Worm (Caenorhabditis elegans) whole organism, dauer: ENCODE data around the gene M04B2.2.

Source experiments
- unc-62 ChIP-seq: sonication (generic microtip); optimal IDR thresholded peaks from 2 replicates; lab custom pipeline; 2017; ENCODE audit warnings: missing biosample characterization, missing genetic modification reagents, missing genetic modification characterization

Gene M04B2.2

DNA sequence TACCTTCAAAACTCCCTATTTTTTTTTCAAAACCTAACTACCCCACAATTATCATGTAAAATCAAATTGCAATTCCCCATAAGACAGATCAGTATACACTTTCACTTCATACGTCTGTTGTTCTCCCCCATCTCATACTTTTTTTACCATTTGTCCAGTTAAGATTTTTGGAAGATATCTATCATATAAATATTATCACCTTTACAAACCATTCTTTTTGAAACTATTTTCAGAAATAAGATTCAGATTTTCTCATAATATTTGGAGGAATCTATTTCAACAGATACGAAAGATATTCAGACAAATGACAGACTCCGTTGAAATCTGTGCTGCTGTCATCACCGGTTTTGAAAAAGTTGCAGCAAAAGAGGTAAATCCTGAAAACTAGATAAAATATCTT, at the start of gene M04B2.2:
Gene M04B2.2, plus strand, starts transcription at position 301 of the 400 bp plus-strand sequence.
- TF ChIP-seq unc-62 (GFP tag; lab: Kevin White, UChicago) = no peak

DNA sequence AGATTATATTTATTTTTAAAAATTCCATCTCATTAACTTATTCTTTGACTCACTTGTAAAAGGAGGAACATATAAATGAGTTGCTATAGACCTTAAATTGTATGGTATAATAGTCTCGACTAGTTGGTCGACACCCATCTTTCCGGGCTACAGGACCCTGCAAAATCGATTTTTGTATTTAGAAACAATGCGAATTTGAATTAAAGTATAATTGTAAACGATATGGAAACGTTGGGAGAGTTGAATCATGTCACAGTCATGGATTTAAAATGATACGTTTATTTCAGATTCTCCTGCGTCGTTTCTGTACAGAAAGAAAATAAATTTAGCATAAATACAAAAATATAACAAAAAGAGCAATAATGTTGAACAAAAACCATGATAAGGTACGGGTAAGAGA, 48.8 kb upstream of the M04B2.2 start, which contains the start of gene catp-8:
Gene catp-8, minus strand, starts transcription at position 157 of the 400 bp plus-strand sequence.
- TF ChIP-seq unc-62 (GFP tag; lab: Kevin White, UChicago) = no peak

DNA sequence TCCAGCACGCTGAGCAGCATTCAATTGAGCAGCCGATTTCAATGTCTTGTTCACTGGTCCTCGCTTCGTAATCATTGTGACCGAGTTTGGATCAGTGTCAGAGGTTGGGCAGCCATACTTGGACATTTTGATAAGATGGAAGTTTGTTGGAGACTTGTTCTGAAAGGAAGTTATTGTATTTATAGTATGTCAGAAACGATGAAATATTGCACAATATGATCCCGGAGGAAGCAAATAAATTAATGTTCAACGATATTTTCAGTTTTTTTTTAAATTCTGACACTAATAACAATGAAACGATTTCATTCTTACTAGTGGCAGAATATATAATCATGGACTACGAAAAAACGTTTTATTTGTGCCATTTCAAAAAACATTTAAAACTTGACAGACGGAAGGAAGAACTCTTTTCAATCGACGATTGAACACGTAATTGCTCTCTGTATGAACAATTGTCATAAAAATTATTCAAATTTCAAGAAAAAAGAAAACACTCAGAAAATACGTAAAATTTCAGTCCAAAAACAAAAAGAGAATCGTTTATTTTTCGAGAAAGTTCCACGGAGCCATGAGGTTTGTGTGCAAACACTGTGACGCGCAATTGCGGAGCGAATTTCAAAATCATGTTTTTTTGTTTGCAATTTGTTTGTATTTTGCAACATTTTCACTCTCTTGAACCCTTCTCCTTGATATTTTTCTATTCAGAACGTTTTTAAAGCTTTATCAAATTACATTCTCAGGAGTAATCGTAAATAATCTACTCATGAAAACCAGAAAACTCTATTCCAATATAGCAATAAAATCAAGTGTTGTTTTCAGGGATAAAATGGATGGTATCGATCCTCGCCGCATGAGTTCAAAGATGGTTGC, 47.6 kb upstream of the M04B2.2 start, which contains the start of the genes mbf-1 and nse-4:
Gene mbf-1, minus strand, starts transcription at position 343 of the 870 bp plus-strand sequence.
Gene nse-4, plus strand, starts transcription at position 820 of the 870 bp plus-strand sequence.
- TF ChIP-seq unc-62 (GFP tag; lab: Kevin White, UChicago) = no peak

DNA sequence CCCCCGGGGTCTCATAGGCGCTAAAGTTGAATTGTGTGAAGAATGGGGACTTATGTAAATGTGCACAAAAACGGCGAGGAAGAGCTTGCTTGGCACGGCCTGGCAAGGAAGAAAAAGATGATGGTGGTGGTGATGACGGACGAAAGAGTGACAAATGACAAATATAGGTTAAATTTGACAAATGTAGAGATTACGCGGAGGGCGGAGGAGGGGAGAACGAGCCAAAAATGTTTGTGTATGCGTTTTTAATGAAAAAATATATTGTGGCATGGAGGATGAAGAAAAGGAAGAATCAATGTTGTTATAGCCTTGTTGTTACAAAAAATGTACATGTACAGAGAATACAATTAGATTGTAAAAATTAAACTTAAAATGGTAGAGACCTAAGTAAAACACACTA, 41.0 kb upstream of the M04B2.2 start:
- TF ChIP-seq unc-62 (GFP tag; lab: Kevin White, UChicago) = no peak

DNA sequence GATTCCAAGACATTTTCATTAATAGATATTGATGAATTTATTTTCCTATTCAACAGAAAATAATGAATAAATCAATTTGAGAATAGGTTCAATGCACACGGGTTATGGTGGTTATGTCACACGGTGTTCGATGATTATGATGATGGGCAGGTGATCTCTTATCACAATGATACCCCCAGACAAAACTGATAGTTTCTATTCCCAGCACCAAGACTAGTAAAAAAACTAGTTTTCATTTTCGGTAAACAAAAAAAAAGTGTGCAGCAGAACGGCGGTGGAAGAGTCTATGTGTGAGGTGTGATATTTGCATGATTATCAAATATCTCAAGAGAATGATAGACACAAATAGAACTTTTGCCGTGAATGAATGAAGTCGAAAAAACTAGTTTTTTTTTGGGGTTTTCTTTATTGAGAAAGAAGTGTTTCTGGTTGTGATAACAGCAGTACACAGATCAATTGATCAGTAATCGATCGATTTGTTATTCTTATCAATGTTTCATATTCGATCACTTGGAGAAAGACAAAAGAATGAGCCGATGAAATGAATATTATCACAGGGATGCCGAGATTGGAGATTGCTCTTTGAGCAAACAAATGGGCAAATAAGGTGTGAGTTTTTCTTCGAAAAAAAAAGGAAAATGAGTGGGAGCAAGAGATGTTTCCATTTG, 39.8 kb upstream of the M04B2.2 start:
- TF ChIP-seq unc-62 (GFP tag; lab: Kevin White, UChicago) = no peak

- TF ChIP-seq unc-62 (GFP tag; lab: Kevin White, UChicago) = no peak
Measured at ce11 chrIV:11489077-11489476, 38.8 kb upstream of the M04B2.2 start.

- no peak for TF ChIP-seq unc-62 (GFP tag; lab: Kevin White, UChicago)
Measured at ce11 chrIV:11489610-11490339, 38.1 kb upstream of the M04B2.2 start.

- TF ChIP-seq unc-62 (GFP tag; lab: Kevin White, UChicago) = no peak
Measured at ce11 chrIV:11491422-11491821, 36.4 kb upstream of the M04B2.2 start.

- TF ChIP-seq unc-62 (GFP tag; lab: Kevin White, UChicago) = no peak
Measured at ce11 chrIV:11492345-11492744, 35.5 kb upstream of the M04B2.2 start.

- no peak for TF ChIP-seq unc-62 (GFP tag; lab: Kevin White, UChicago)
Measured at ce11 chrIV:11493899-11494298, 34.0 kb upstream of the M04B2.2 start.

- TF ChIP-seq unc-62 (GFP tag; lab: Kevin White, UChicago) = no peak
Measured at ce11 chrIV:11494924-11495323, 32.9 kb upstream of the M04B2.2 start.

DNA sequence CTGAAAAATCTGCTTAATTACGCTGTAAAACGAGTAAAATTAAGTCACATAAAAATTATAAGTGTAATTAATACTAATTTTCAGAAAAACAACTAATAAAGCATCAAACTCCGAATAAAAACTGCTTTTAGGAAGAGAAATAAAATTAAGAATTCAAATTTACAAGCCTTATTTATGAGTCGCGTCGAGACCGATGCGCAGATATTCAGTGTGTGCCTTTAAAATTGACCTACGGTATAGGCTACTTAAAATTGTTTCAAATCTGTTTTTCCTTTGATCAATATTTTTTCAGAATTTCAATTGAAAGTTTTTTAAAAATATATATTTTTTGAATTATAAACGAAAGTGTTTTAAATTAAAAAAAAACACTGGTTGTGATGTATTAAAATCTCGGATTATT, 29.7 kb upstream of the M04B2.2 start, which contains the start of gene sms-1:
Gene sms-1, minus strand, starts transcription at position 6 of the 400 bp plus-strand sequence.
- no peak for TF ChIP-seq unc-62 (GFP tag; lab: Kevin White, UChicago)

- TF ChIP-seq unc-62 (GFP tag; lab: Kevin White, UChicago) = no peak
Measured at ce11 chrIV:11500421-11500820, 27.4 kb upstream of the M04B2.2 start, which contains the start of gene H21P03.10. TSS of gene H21P03.10 (plus strand) at chrIV:11500721.

DNA sequence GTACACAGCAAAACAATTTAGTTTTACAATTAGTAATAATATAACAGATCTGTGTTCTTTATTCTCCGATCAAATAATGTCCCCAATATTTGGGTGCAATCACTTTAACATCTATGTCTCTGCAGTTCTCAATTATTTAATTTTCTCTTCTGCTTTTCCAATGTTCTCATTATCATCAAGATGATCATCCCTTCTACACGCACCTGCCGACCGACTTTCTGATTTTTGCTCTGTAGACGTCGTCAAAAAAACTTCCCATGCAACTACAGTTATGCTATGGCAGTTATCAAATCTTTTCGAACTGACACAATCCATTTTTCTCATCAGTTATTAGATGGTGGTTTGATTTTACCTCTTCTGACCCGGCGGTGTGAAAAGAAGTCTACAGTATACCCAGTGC, 24.2 kb upstream of the M04B2.2 start:
- TF ChIP-seq unc-62 (GFP tag; lab: Kevin White, UChicago) = no peak

DNA sequence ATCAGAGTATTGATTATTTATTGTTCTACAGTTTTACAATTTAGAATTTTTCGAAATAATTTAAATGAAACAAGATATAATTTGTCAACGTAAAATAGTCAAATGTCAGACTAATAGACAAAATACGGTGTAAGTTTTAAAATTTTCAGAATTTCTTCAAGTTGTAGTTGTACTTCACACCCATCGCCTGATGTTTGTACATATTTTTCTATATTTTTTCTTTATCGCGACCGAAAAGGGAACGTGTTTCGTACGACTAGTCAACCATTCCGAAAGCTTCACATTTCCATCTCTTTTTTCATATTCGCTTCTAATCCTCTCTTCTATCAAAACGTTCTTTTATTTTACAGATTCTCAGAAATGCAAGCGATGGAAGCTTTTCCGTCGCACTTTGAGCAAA, 23.4 kb upstream of the M04B2.2 start, which contains the start of gene twk-25:
Gene twk-25, plus strand, starts transcription at position 301 of the 400 bp plus-strand sequence.
- no peak for TF ChIP-seq unc-62 (GFP tag; lab: Kevin White, UChicago)
